Worm (Caenorhabditis elegans) whole organism, L2 larva: ENCODE data around the gene R04E5.7.

ENCODE experiments used
- F13H6.1 ChIP-seq: sonication (generic microtip); optimal IDR thresholded peaks from 2 replicates; lab custom pipeline; 2016; ENCODE audit warnings: missing genetic modification characterization, missing compliant biosample characterization
- aly-2 ChIP-seq: fragments of 150-350 bp; optimal IDR thresholded peaks from 2 replicates; lab custom pipeline; 2014; ENCODE audit warnings: missing biosample characterization, missing genetic modification characterization
- blmp-1 ChIP-seq: sonication (generic microtip); optimal IDR thresholded peaks from 2 replicates; lab custom pipeline; 2017; ENCODE audit warnings: missing genetic modification characterization, mild to moderate bottlenecking, missing compliant biosample characterization, antibody characterized with exemption, moderate library complexity; ENCODE audit not compliant: insufficient read depth
- ceh-16 ChIP-seq: fragments of 150-350 bp; optimal IDR thresholded peaks from 2 replicates; lab custom pipeline; 2014; ENCODE audit warnings: missing biosample characterization, missing genetic modification characterization
- ceh-82 ChIP-seq: fragments of 150-350 bp; optimal IDR thresholded peaks from 2 replicates; lab custom pipeline; 2014; ENCODE audit warnings: missing biosample characterization, missing genetic modification characterization
- egl-27 ChIP-seq: sonication (generic microtip); optimal IDR thresholded peaks from 3 replicates; lab custom pipeline; 2017; ENCODE audit warnings: missing biosample characterization, missing genetic modification reagents, missing genetic modification characterization
- elt-3 ChIP-seq: sonication (generic microtip); optimal IDR thresholded peaks from 2 replicates; lab custom pipeline; 2017; ENCODE audit warnings: missing biosample characterization, missing genetic modification characterization
- lsy-2 ChIP-seq, 2 experiments: fragments of 150-350 bp in 1 of 2; sonication (generic microtip) in 1 of 2; optimal IDR thresholded peaks; 2 replicates each; lab custom pipeline; 2014 to 2017; ENCODE audit warnings: missing biosample characterization in 2 of 2, missing genetic modification characterization in 2 of 2
- nhr-12 ChIP-seq: fragments of 150-350 bp; optimal IDR thresholded peaks from 2 replicates; lab custom pipeline; 2014; ENCODE audit warnings: missing biosample characterization, missing genetic modification characterization
- sem-4 ChIP-seq: fragments of 150-350 bp; optimal IDR thresholded peaks from 2 replicates; lab custom pipeline; 2014; ENCODE audit warnings: missing biosample characterization, missing genetic modification reagents, missing genetic modification characterization
- sma-9 ChIP-seq, 2 experiments: fragments of 150-350 bp in 1 of 2; sonication (generic microtip) in 1 of 2; optimal IDR thresholded peaks; 2 replicates each; lab custom pipeline; 2014 to 2016; ENCODE audit warnings: missing genetic modification characterization in 2 of 2, mild to moderate bottlenecking in 1 of 2, missing biosample characterization in 1 of 2, missing compliant biosample characterization in 1 of 2, missing genetic modification reagents in 1 of 2, moderate library complexity in 1 of 2
- snpc-4 ChIP-seq: fragments of 150-350 bp; optimal IDR thresholded peaks from 2 replicates; lab custom pipeline; 2014; ENCODE audit warnings: missing biosample characterization, missing genetic modification characterization
- unc-39 ChIP-seq: fragments of 150-350 bp; optimal IDR thresholded peaks from 2 replicates; lab custom pipeline; 2014; ENCODE audit warnings: missing biosample characterization, missing genetic modification characterization
- ztf-4 ChIP-seq: fragments of 150-350 bp; optimal IDR thresholded peaks from 2 replicates; lab custom pipeline; 2014; ENCODE audit warnings: missing biosample characterization, missing genetic modification characterization

DNA sequence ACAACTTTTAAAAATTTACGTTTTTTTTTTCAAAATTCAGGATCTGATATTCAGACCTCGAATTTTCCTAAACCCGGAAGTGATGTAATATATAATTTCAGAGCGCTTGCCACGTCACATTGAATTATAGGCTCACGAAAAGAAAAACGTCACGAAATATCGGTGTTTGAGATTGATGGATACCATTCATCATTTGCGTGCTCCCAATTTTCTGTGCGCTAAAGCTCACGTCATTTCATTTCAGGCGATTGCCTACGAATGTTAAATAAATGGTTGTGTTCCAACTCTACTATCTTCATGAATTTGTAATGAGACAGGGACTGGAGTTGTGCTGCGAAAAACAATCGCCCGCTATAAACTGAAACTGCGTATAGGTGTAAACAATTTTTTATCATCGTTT, 11.7 kb upstream of the R04E5.7 start:
- no peak for TF ChIP-seq ceh-82 (tag; lab: Kevin White, UChicago)
- no peak for TF ChIP-seq nhr-12 (tag; lab: Kevin White, UChicago)
- no peak for TF ChIP-seq sma-9 (GFP tag; optimal IDR thresholded peaks at IDR 0.05; lab: Kevin White, UChicago)
- TF ChIP-seq sma-9 (tag; optimal IDR thresholded peaks at IDR 0.05; lab: Kevin White, UChicago), result no peak
- TF ChIP-seq ceh-16 (tag; lab: Kevin White, UChicago), result no peak
- no peak for TF ChIP-seq egl-27 (tag; lab: Kevin White, UChicago)
- no peak for TF ChIP-seq snpc-4 (tag; lab: Kevin White, UChicago)
- no peak for TF ChIP-seq ztf-4 (tag; lab: Kevin White, UChicago)
- TF ChIP-seq aly-2 (tag; lab: Kevin White, UChicago), result no peak
- TF ChIP-seq unc-39, result no peak
- no peak for TF ChIP-seq blmp-1 (tag; lab: Kevin White, UChicago)
- TF ChIP-seq elt-3, result no peak
- no peak for TF ChIP-seq sem-4 (tag; lab: Kevin White, UChicago)
- no peak for TF ChIP-seq lsy-2 (tag; optimal IDR thresholded peaks at IDR 0.05; lab: Kevin White, UChicago)
- TF ChIP-seq F13H6.1 (tag; lab: Kevin White, UChicago), result no peak
